Worm (Caenorhabditis elegans) whole organism, early embryonic: ENCODE data around the gene gck-3.

ENCODE experiments used
- B0310.2 ChIP-seq: sonication (generic microtip); optimal IDR thresholded peaks from 2 replicates; lab custom pipeline; 2016; ENCODE audit warnings: mild to moderate bottlenecking, missing genetic modification characterization, missing compliant biosample characterization
- F13C5.2 ChIP-seq: sonication (generic microtip); optimal IDR thresholded peaks from 2 replicates; lab custom pipeline; 2017; ENCODE audit warnings: mild to moderate bottlenecking, missing genetic modification characterization, inconsistent platforms, missing compliant biosample characterization
- aly-1 ChIP-seq: sonication (generic microtip); optimal IDR thresholded peaks from 2 replicates; lab custom pipeline; 2016; ENCODE audit warnings: missing genetic modification characterization, missing compliant biosample characterization
- ama-1 ChIP-seq: fragments of 150-350 bp; optimal IDR thresholded peaks from 2 replicates; lab custom pipeline; 2014
- ceh-13 ChIP-seq: fragments of 200-800 bp; sonication (Bioruptor generic); optimal IDR thresholded peaks from 2 replicates; lab custom pipeline; 2018; ENCODE audit warnings: mild to moderate bottlenecking, missing genetic modification characterization, missing compliant biosample characterization
- ceh-36 ChIP-seq: sonication (generic microtip); optimal IDR thresholded peaks from 2 replicates; lab custom pipeline; 2016; ENCODE audit warnings: missing genetic modification characterization, inconsistent platforms, missing compliant biosample characterization
- ets-7 ChIP-seq: sonication (generic microtip); optimal IDR thresholded peaks from 2 replicates; lab custom pipeline; 2016; ENCODE audit warnings: missing genotype, missing genetic modification characterization, missing compliant biosample characterization
- flt-1 ChIP-seq: fragments of 200-800 bp; sonication (Bioruptor generic); IDR thresholded peaks from 2 replicates; pipeline ENCODE4 v1.3.6; 2022; ENCODE audit warnings: missing genetic modification characterization, missing compliant biosample characterization
- hmbx-1 ChIP-seq: sonication (generic microtip); optimal IDR thresholded peaks from 2 replicates; lab custom pipeline; 2016; ENCODE audit warnings: mild to moderate bottlenecking, missing genetic modification characterization, missing compliant biosample characterization
- hmg-4 ChIP-seq: fragments of 200-800 bp; sonication (Bioruptor generic); optimal IDR thresholded peaks from 2 replicates; lab custom pipeline; 2018; ENCODE audit warnings: mild to moderate bottlenecking, missing genetic modification characterization, missing compliant biosample characterization
- hnd-1 ChIP-seq: sonication (generic microtip); optimal IDR thresholded peaks from 2 replicates; lab custom pipeline; 2016; ENCODE audit warnings: missing genetic modification characterization, missing compliant biosample characterization
- pes-1 ChIP-seq: fragments of 200-800 bp; sonication (Bioruptor generic); IDR thresholded peaks from 2 replicates; pipeline ENCODE4 v1.3.6; 2022; ENCODE audit warnings: missing genetic modification reagents, missing genetic modification characterization, missing compliant biosample characterization
- scrt-1 ChIP-seq: fragments of 200-800 bp; sonication (Bioruptor generic); IDR thresholded peaks from 2 replicates; pipeline ENCODE4 v1.3.6; 2022; ENCODE audit warnings: missing genetic modification characterization, missing compliant biosample characterization
- sea-1 ChIP-seq: fragments of 200-800 bp; sonication (Bioruptor generic); conservative IDR thresholded peaks from 2 replicates; pipeline ENCODE4 v1.3.6; 2022; ENCODE audit warnings: missing genetic modification characterization, missing compliant biosample characterization
- tbx-11 ChIP-seq: fragments of 200-800 bp; sonication (Bioruptor generic); IDR thresholded peaks from 2 replicates; pipeline ENCODE4 v1.3.6; 2022; ENCODE audit warnings: missing genetic modification characterization, missing compliant biosample characterization
- tbx-37 ChIP-seq: fragments of 200-800 bp; sonication (Bioruptor generic); conservative IDR thresholded peaks from 2 replicates; pipeline ENCODE4 v1.3.6; 2022; ENCODE audit warnings: missing genetic modification reagents, missing genetic modification characterization, missing compliant biosample characterization
- tra-4 ChIP-seq: sonication (generic microtip); optimal IDR thresholded peaks from 2 replicates; lab custom pipeline; 2017; ENCODE audit warnings: missing genetic modification characterization, missing compliant biosample characterization

gck-3 gene

DNA sequence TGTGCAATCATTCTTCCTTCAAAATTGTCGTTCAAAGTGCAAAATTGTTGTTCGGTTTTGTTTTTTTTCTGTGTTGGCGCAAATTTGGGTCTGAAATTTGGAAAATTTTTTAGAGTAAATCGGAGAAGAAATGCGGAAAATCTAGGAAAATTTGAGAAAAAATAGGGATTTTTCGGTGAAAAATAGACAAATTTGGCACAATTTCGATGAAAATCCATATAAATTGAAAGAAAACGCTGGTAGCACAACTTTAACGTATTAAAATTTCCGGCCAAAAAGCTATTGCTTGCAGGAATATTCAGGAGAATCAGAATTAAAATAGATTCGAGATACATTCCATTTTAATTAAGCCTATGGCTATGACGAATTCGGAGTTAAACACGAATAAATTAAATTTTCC, 17.6 kb downstream of the gck-3 start, which contains the start of gene dpy-21:
Gene dpy-21 (minus strand): TSS at position 101 of the 400 bp plus-strand sequence.
- TF ChIP-seq ets-7 (no peak), B0310.2 (tag; lab: Kevin White, UChicago) (no peak), ceh-13 (GFP tag; lab: Kevin White, UChicago) (no peak), hnd-1 (tag; lab: Kevin White, UChicago) (no peak), F13C5.2 (tag; lab: Kevin White, UChicago) (no peak), tbx-37 (no peak), flt-1 (GFP tag; lab: Robert Waterston, UW) (no peak), tra-4 (tag; lab: Kevin White, UChicago) (no peak), hmg-4 (GFP tag; lab: Kevin White, UChicago) (no peak), ama-1 (lab: Kevin White, UChicago) (no peak), tbx-11 (GFP tag; lab: Robert Waterston, UW) (no peak)

DNA sequence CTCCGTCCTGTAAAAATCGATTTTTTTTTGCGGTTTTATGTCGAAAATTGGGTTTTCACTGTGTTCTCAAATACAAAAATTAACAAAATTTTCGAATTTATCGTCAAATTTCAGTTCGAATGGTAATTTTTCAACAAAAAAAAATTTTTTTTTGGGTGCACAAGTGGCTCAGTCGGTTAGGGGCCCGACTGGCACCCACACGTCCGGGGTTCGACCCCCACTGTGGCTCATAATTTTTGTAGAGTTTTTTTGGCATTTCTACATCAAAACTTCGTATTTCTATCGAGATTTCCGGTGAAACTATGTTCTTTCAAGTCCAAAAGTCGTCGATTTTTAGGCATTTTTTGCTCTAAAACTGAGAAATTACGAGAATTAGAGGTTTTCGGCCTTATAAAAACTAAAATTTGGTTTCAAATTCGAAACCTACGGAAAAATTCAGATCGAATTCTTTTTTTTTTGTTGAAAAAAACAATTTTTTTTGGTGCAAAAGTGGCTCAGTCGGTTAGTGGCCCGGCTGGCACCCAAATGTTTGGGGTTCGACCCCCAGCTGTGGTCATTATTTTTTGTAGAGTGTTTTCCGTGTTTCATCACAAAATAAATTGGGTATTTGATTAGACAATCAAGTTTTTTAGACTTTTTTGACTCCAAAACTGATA, 18.5 kb downstream of the gck-3 start:
- no peak for TF ChIP-seq B0310.2 (tag; lab: Kevin White, UChicago)
- TF ChIP-seq F13C5.2 (tag; lab: Kevin White, UChicago) = no peak
- TF ChIP-seq tbx-11 (GFP tag; lab: Robert Waterston, UW) = no peak
- TF ChIP-seq flt-1 (GFP tag; lab: Robert Waterston, UW) = no peak
- no peak for TF ChIP-seq hmg-4 (GFP tag; lab: Kevin White, UChicago)

DNA sequence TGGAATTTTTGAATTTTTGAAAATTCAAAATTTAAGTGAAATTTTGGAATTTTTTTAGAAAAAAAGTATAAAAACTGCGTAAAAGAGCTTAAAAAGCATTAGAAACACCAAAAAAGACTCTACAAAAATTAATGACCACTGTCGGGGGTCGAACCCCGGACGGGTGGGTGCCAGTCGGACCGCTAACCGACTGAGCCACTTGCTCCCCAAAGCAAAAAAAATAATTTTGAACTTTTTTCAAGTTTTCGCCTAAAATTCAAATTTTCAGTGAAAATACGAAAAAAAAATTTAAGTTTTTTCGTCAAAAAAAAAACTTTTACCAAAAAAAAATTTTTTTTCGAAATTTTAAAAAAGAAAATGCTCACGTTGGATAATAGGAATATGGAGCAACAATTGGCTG, 19.4 kb downstream of the gck-3 start:
- TF ChIP-seq hmg-4 (GFP tag; lab: Kevin White, UChicago) (no peak), ets-7 (no peak), sea-1 (GFP tag; lab: Robert Waterston, UW) (no peak), ceh-36 (tag; lab: Kevin White, UChicago) (no peak), hmbx-1 (tag; lab: Kevin White, UChicago) (no peak), scrt-1 (GFP tag; lab: Robert Waterston, UW) (no peak), F13C5.2 (tag; lab: Kevin White, UChicago) (no peak), B0310.2 (tag; lab: Kevin White, UChicago) (no peak), ama-1 (lab: Kevin White, UChicago) (no peak), tra-4 (tag; lab: Kevin White, UChicago) (no peak), hnd-1 (tag; lab: Kevin White, UChicago) (no peak), tbx-37 (no peak), ceh-13 (GFP tag; lab: Kevin White, UChicago) (no peak), aly-1 (tag; lab: Kevin White, UChicago) (no peak), pes-1 (no peak), flt-1 (GFP tag; lab: Robert Waterston, UW) (no peak), tbx-11 (GFP tag; lab: Robert Waterston, UW) (no peak)

DNA sequence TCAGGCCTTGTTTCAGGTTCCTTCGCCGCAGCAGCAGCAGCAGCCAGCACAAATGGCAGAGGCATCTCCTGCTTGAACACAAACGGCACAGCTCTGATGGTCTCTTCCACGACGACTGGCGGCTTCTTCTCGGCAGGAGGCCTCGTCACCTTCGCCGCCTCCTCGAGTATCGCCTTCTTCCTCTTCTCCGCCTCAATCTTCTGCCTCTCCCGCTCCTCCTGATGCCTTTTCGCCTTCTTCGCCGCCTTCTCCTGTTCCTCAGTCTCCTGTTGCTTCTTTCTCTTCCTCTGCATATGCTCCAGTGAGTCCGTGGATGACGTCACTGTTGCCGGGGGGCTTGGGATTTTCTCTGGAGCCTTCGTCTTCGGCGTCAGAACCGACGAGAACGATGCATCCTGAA, 21.2 kb downstream of the gck-3 start:
- TF ChIP-seq ets-7 = no peak
- 0 out of 2 replicates have a peak, but pooled peaks have one; percentile 5 for TF ChIP-seq sea-1 (GFP tag; lab: Robert Waterston, UW)

DNA sequence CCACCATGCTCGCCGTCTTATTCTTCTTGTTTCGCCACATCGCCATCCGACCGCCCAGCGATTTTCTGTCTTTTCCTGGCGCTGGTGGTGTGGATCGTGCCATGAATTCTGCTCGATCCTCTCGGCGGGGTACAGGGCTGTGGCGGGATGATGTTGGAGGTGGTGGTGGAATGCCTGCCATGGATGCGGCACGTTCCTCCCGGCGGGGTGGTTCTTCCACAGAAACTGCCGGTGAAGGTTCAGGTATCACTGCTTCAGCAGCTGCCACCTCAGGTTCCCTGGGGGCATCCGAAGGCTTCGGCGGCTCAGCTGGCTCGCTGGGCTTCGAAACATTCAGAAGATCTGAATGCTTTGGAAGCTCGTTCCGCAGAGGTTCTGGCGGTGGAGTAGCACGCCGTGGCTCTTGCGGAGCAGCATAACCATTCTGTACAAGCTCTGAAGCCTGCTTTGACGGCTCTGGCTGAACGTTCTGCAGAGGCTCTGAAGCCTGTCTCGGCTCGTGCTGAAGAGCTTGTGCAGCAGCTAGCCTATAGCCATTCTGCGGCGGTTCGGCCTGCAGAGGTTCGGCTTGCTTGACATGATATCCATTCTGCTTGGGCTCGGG, 21.7 kb downstream of the gck-3 start:
- TF ChIP-seq ceh-36 (tag; lab: Kevin White, UChicago) = no peak
- TF ChIP-seq scrt-1 (GFP tag; lab: Robert Waterston, UW) = 0 out of 2 replicates have a peak, but pooled peaks have one; percentile 23

DNA sequence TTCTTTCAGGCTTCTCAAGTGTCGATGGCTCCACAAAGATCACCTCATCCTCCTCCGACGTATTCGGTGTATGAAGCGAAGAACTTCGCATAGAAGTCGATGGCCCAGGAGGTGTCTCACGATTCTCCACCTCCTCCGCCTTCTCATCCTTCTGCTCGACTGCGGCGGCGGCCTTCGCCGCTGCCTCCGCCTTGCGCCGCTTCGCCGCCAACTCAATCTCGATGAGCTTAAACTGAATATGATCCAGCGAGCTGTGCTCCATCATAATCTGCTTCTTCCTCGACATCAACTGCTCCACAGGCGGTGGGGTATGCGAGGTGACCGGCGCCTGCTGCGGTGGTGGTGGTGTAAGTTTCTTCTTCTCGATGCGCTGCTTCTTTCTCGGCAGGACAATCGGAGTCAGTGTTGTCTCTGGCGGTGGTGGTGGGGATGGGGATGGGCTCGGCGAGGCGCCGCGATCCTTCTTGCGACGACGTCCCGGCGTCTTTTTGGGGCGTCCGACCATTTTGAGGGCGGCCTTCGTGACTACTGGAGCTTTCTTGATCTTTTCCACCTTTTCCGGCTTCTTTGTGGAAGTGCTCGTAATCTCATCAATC, 22.7 kb downstream of the gck-3 start:
- TF ChIP-seq sea-1 (GFP tag; lab: Robert Waterston, UW) (0 out of 2 replicates have a peak, but pooled peaks have one; percentile 17), F13C5.2 (tag; lab: Kevin White, UChicago) (no peak)

DNA sequence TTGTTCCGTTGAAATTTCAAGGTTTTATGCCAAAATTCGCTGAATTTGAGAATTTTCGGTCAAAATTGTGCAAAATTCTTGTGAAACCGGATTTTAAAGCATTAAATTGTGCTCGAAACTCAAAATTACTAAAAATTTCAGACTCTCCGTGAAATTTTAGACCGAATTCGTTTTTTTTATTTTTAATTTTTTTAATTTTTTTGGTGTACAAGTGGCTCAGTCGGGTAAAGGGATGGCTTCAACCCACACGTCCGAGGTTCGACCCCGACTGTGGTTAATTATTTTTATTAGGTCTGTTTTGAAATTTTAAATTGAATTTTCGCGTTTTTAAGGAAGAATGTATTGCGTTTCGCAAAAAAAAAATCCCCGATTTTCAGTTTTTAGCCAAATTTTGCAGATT, 27.7 kb downstream of the gck-3 start:
- no peak for TF ChIP-seq hnd-1 (tag; lab: Kevin White, UChicago)
- no peak for TF ChIP-seq hmbx-1 (tag; lab: Kevin White, UChicago)
- TF ChIP-seq tra-4 (tag; lab: Kevin White, UChicago) = no peak
- no peak for TF ChIP-seq tbx-11 (GFP tag; lab: Robert Waterston, UW)
- TF ChIP-seq F13C5.2 (tag; lab: Kevin White, UChicago) = no peak
- TF ChIP-seq ets-7 = no peak
- TF ChIP-seq scrt-1 (GFP tag; lab: Robert Waterston, UW) = no peak

DNA sequence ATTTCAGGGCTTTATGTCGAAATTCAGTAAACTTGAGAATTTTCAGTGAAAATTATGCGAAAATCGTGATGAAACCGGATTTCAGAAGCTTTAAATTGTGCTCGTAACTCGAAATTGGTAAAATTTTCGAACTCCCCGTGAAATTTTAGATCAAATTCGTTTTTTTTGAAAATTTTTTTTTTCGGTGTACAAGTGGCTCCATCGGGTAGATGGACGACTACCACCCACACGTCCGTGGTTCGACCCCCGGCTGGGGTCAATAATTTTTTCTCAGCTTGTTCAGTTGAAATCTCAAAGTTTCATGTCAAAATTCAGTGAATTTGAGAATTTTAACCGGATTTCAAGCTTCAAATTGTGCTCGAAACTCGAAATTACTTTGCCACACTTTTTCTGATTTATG, 30.8 kb downstream of the gck-3 start:
- TF ChIP-seq pes-1 (no peak), scrt-1 (GFP tag; lab: Robert Waterston, UW) (no peak), hnd-1 (tag; lab: Kevin White, UChicago) (no peak)
